Worm (Caenorhabditis elegans): ENCODE data around the gene F57A8.6.

DNA sequence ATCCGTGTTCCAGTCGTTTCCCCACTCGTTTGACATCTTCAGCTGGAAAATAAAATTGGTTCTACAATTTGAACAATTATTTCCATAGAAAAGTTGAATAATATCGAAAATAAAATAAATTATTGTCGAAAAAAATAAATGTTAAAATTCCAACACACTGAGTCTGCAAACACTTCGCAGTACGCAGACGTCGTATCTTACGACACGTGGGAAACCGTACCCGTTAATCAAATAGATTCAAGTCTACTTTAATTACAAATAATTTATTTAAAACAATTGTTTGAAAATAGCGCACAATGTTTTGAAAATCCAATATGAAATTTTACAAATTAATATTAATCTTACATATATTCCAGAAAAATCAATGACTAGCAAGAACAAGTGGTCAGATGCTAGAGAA, 18.8 kb downstream of the F57A8.6 start, which contains the start of gene yif-1:
- TF ChIP-seq nhr-10 (tag; optimal IDR thresholded peaks at IDR 0.05) (no peak), fos-1 (tag; optimal IDR thresholded peaks at IDR 0.05) (no peak), nhr-25 (tag; optimal IDR thresholded peaks at IDR 0.05) (no peak), ama-1 (optimal IDR thresholded peaks at IDR 0.05) (no peak), lsy-2 (tag; optimal IDR thresholded peaks at IDR 0.05) (peak; percentile 14 to 90), peb-1 (tag; optimal IDR thresholded peaks at IDR 0.05) (no peak)
